Fruit fly (Drosophila melanogaster) whole organism, larva: ENCODE data around the gene CG34260.

ENCODE experiments used
- noc ChIP-seq: fragments of 200-800 bp; sonication (Bioruptor generic); optimal IDR thresholded peaks from 3 replicates; lab custom pipeline; 2019; ENCODE audit warnings: missing biosample characterization, mild to moderate bottlenecking, missing genetic modification characterization, moderate library complexity

CG34260 gene

DNA sequence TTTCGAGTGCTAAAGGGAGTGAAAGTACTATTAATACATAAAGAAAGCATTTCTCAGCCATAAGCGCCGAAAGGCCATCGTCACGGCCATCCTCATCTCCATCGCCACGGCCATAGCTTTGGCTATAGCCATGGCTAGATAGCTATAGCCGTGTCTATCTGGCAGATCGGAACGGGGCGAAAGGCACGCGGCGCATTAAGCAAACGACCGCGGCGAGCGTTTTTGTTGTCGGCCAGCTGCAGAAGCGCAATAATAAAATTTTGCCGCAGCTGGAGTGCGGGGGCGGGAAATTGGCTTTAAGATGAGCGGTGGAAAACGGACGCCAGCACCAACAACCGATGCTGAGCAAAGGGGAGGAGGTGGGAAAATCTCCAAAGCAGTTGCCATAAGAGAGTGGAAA, 36.5 kb downstream of the CG34260 start:
- TF ChIP-seq noc (tag; lab: Kevin White, UChicago): no peak

DNA sequence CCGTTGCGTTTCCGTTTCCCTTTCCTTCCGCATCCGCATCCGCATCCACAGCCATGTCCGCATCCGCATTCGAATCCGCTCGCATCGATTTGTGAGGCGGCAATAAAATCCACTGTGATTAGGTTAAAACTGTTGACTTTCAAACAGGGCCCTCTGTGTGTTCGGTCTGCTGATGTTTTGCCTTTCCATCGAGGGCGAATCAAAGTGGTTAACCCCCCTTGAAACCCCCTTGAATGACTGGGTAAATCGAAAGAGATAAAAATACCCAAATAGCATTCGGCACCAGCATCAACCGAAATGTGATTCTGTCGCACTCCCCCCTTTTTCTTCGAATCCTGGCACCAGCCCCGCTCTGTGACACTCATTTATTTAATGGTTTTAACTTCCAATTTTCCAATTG, 39.1 kb downstream of the CG34260 start:
- TF ChIP-seq noc (tag; lab: Kevin White, UChicago): no peak

DNA sequence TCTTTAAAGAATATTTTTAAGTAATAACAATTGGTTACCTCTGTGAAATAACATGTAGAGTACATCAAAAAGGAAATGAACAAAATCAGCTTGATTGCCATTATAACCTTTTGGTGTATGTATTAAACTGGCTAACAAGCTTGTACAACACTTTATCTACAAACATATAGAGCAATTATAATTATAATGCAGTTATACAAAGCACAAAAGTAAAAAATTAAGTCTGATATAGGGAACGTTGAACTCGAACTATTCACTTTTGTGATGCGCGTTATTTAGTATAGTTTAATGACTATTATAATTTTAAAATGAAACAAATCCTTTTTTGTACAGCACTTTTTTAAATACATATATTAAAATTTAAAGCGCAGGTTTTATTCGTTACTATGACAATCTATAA, 41.7 kb downstream of the CG34260 start, which contains the start of gene CG33912:
Gene CG33912 (minus strand): TSS at position 101 of the 400 bp plus-strand sequence.
- TF ChIP-seq noc (tag; lab: Kevin White, UChicago): no peak

DNA sequence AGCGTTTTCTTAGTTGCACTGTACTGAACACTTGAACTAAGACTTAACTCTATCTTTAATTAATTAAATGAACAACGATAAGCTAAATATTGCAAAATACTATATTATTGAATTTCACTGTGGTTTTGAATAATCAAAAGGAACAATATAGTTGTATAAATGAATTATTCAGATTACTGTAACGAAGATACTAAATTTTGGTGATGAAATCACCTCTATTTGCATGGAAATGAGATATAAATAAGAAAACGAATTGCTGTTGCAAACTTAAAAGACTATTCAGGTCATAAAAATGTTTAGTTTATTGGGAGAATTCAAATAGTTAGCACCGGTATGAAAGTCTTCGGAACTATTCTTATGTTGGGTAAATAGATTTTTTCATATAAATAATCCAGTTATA, 44.7 kb downstream of the CG34260 start, which contains the start of gene CG43251:
Gene CG43251 (plus strand): TSS at position 301 of the 400 bp plus-strand sequence.
- no peak for TF ChIP-seq noc (tag; lab: Kevin White, UChicago)

DNA sequence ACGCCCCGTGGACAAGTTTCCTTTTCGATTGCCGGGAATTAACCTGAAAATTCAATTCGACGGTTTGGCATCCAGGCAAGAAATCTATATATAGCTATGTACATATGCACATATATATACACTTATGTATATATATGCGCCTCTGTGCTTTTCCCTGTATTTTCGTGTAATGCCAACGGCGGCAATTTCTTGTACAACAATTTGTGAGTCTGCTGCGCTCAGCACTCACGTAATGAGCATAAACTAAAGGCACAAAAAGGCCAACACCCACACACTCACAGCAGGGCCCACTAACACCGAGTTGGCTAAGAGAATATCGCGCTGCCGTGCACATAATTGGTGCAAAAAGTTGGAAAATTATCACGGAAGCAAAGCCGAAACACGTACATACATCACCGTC, 47.6 kb downstream of the CG34260 start:
- TF ChIP-seq noc (tag; lab: Kevin White, UChicago): no peak
